Fruit fly (Drosophila melanogaster) whole organism, embryonic: ENCODE measurements around the gene CG43389.

Experiments
- Blimp-1 ChIP-seq: fragments of 200-800 bp; sonication (Bioruptor generic); optimal IDR thresholded peaks from 3 replicates; lab custom pipeline; 2018; ENCODE audit warnings: missing biosample characterization, missing genetic modification characterization, mild to moderate bottlenecking, moderate library complexity, missing genetic modification reagents
- CG10147 ChIP-seq: fragments of 200-800 bp; sonication (Bioruptor generic); optimal IDR thresholded peaks from 2 replicates; lab custom pipeline; 2019; ENCODE audit warnings: missing biosample characterization, mild to moderate bottlenecking, missing genetic modification characterization, moderate library complexity
- CG11560 ChIP-seq: fragments of 200-800 bp; sonication (Bioruptor generic); IDR thresholded peaks from 3 replicates; pipeline ENCODE4 v1.3.6; 2022; ENCODE audit warnings: missing biosample characterization, missing genetic modification characterization
- CG13624 ChIP-seq: fragments of 200-800 bp; sonication (Bioruptor generic); optimal IDR thresholded peaks from 2 replicates; lab custom pipeline; 2016; ENCODE audit warnings: missing biosample characterization, missing genetic modification characterization
- CG1529 ChIP-seq: fragments of 200-800 bp; sonication (Bioruptor generic); optimal IDR thresholded peaks from 3 replicates; lab custom pipeline; 2018; ENCODE audit warnings: missing biosample characterization, missing genetic modification characterization
- CG16779 ChIP-seq: fragments of 200-800 bp; sonication (Bioruptor generic); IDR thresholded peaks from 2 replicates; pipeline ENCODE4 v1.3.6; 2022; ENCODE audit warnings: missing biosample characterization, missing genetic modification characterization
- CG17361 ChIP-seq: fragments of 200-800 bp; sonication (Bioruptor generic); IDR thresholded peaks from 3 replicates; pipeline ENCODE4 v1.3.6; 2022; ENCODE audit warnings: missing biosample characterization, missing genetic modification characterization
- CG17385 ChIP-seq: fragments of 200-800 bp; sonication (Bioruptor generic); optimal IDR thresholded peaks from 3 replicates; lab custom pipeline; 2018; ENCODE audit warnings: missing biosample characterization, mild to moderate bottlenecking, missing genetic modification characterization
- CG17568 ChIP-seq: fragments of 200-800 bp; sonication (Bioruptor generic); optimal IDR thresholded peaks from 2 replicates; lab custom pipeline; 2018; ENCODE audit warnings: missing biosample characterization, mild to moderate bottlenecking, missing genetic modification characterization, moderate library complexity
- CG31365 ChIP-seq: fragments of 200-800 bp; sonication (Bioruptor generic); optimal IDR thresholded peaks from 2 replicates; lab custom pipeline; 2018; ENCODE audit warnings: missing biosample characterization, mild to moderate bottlenecking, missing genetic modification characterization
- CG31441 ChIP-seq: fragments of 200-800 bp; sonication (Bioruptor generic); IDR thresholded peaks from 2 replicates; pipeline ENCODE4 v1.3.6; 2022; ENCODE audit warnings: missing biosample characterization, missing genetic modification characterization
- CG42726 ChIP-seq: fragments of 200-800 bp; sonication (Bioruptor generic); IDR thresholded peaks from 2 replicates; pipeline ENCODE4 v1.3.6; 2022; ENCODE audit warnings: missing biosample characterization, missing genetic modification characterization; ENCODE audit not compliant: partially characterized antibody
- CG4424 ChIP-seq: fragments of 200-800 bp; sonication (Bioruptor generic); optimal IDR thresholded peaks from 3 replicates; lab custom pipeline; 2016; ENCODE audit warnings: missing biosample characterization, missing genetic modification characterization
- CG6765 ChIP-seq: fragments of 200-800 bp; sonication (Bioruptor generic); optimal IDR thresholded peaks from 3 replicates; lab custom pipeline; 2017; ENCODE audit warnings: missing biosample characterization, mild to moderate bottlenecking, missing genetic modification characterization
- CG6854 ChIP-seq: fragments of 200-800 bp; sonication (Bioruptor generic); optimal IDR thresholded peaks from 3 replicates; lab custom pipeline; 2017; ENCODE audit warnings: missing biosample characterization, mild to moderate bottlenecking, missing genetic modification characterization
- CG7556 ChIP-seq: fragments of 200-800 bp; sonication (Bioruptor generic); optimal IDR thresholded peaks from 2 replicates; lab custom pipeline; 2017; ENCODE audit warnings: missing biosample characterization, mild to moderate bottlenecking, missing genetic modification characterization
- CG7786 ChIP-seq: fragments of 200-800 bp; sonication (Bioruptor generic); optimal IDR thresholded peaks from 2 replicates; lab custom pipeline; 2016; ENCODE audit warnings: missing biosample characterization, missing genetic modification characterization
- CG8290 ChIP-seq, 3 experiments: fragments of 200-800 bp; sonication (Bioruptor generic); optimal IDR thresholded peaks; 2 replicates each; lab custom pipeline; 2016 to 2019; ENCODE audit warnings: missing biosample characterization in 3 of 3, missing genetic modification characterization in 3 of 3, mild to moderate bottlenecking in 2 of 3, moderate library complexity in 1 of 3
- E2f2 ChIP-seq: fragments of 200-800 bp; sonication (Bioruptor generic); IDR thresholded peaks from 2 replicates; pipeline ENCODE4 v1.3.6; 2022; ENCODE audit warnings: missing biosample characterization, missing genetic modification characterization
- Gsc ChIP-seq: fragments of 200-800 bp; sonication (Bioruptor generic); IDR thresholded peaks from 2 replicates; pipeline ENCODE4 v1.3.6; 2022; ENCODE audit warnings: missing biosample characterization, missing genetic modification characterization
- Meics ChIP-seq: fragments of 200-800 bp; sonication (Bioruptor generic); optimal IDR thresholded peaks from 2 replicates; lab custom pipeline; 2017; ENCODE audit warnings: missing biosample characterization, mild to moderate bottlenecking, missing genetic modification characterization
- Opbp ChIP-seq: fragments of 200-800 bp; sonication (Bioruptor generic); IDR thresholded peaks from 3 replicates; pipeline ENCODE4 v1.3.6; 2022; ENCODE audit warnings: missing biosample characterization, missing genetic modification characterization; ENCODE audit not compliant: partially characterized antibody
- Stat92E ChIP-seq, 3 experiments: fragments of >200 bp in 2 of 3; fragments of 200-800 bp in 1 of 3; sonication (Bioruptor generic) in 1 of 3; optimal IDR thresholded peaks; 2 replicates each; lab custom pipeline; 2017 to 2019; ENCODE audit warnings: missing biosample characterization in 3 of 3, missing genetic modification characterization in 3 of 3, mild to moderate bottlenecking in 1 of 3, moderate library complexity in 1 of 3
- Usf ChIP-seq: fragments of 200-800 bp; sonication (Bioruptor generic); optimal IDR thresholded peaks from 2 replicates; lab custom pipeline; 2017; ENCODE audit warnings: missing genotype, missing biosample characterization, missing genetic modification characterization
- Vsx1 ChIP-seq: fragments of 200-800 bp; sonication (Bioruptor generic); optimal IDR thresholded peaks from 2 replicates; lab custom pipeline; 2017; ENCODE audit warnings: missing biosample characterization, mild to moderate bottlenecking, missing genetic modification characterization, missing genetic modification reagents
- bab2 ChIP-seq: fragments of 200-800 bp; sonication (Bioruptor generic); optimal IDR thresholded peaks from 2 replicates; lab custom pipeline; 2016; ENCODE audit warnings: missing biosample characterization, missing genetic modification characterization
- da ChIP-seq: fragments of 200-800 bp; sonication (Bioruptor generic); optimal IDR thresholded peaks from 2 replicates; lab custom pipeline; 2016; ENCODE audit warnings: missing biosample characterization, missing genetic modification characterization
- esg ChIP-seq: fragments of 200-800 bp; sonication (Bioruptor generic); conservative IDR thresholded peaks from 2 replicates; pipeline ENCODE4 v1.3.6; 2022; ENCODE audit warnings: missing biosample characterization, missing genetic modification characterization
- fd64A ChIP-seq: fragments of 200-800 bp; sonication (Bioruptor generic); optimal IDR thresholded peaks from 3 replicates; lab custom pipeline; 2018; ENCODE audit warnings: missing biosample characterization, mild to moderate bottlenecking, missing genetic modification characterization
- hb ChIP-seq: fragments of 200-800 bp; sonication (Bioruptor generic); IDR thresholded peaks from 3 replicates; pipeline ENCODE4 v1.3.6; 2022; ENCODE audit warnings: missing biosample characterization, missing genetic modification characterization; ENCODE audit not compliant: partially characterized antibody
- jigr1 ChIP-seq: fragments of 200-800 bp; sonication (Bioruptor generic); IDR thresholded peaks from 3 replicates; pipeline ENCODE4 v1.3.6; 2022; ENCODE audit warnings: missing biosample characterization, missing genetic modification characterization
- kay ChIP-seq: fragments of 200-800 bp; sonication (Bioruptor generic); optimal IDR thresholded peaks from 2 replicates; lab custom pipeline; 2016; ENCODE audit warnings: missing biosample characterization, missing genetic modification characterization
- nmo ChIP-seq: fragments of 200-800 bp; sonication (Bioruptor generic); optimal IDR thresholded peaks from 2 replicates; lab custom pipeline; 2018; ENCODE audit warnings: missing biosample characterization, mild to moderate bottlenecking, missing genetic modification characterization, moderate library complexity
- onecut ChIP-seq: fragments of 200-800 bp; sonication (Bioruptor generic); IDR thresholded peaks from 2 replicates; pipeline ENCODE4 v1.3.6; 2022; ENCODE audit warnings: missing biosample characterization, missing genetic modification characterization
- pan ChIP-seq, 4 experiments: fragments of >200 bp in 3 of 4; fragments of 200-800 bp in 1 of 4; sonication (Bioruptor generic) in 1 of 4; optimal IDR thresholded peaks in 3 of 4; IDR thresholded peaks in 1 of 4; 2 replicates each; pipeline versions ENCODE4 v1.3.6 to Lab custom; 2017 to 2022; ENCODE audit warnings: missing biosample characterization in 2 of 4, missing genetic modification characterization in 2 of 4, mixed read lengths in 1 of 4
- prd ChIP-seq, 3 experiments: fragments of >200 bp in 2 of 3; fragments of 200-800 bp in 1 of 3; sonication (Bioruptor generic) in 1 of 3; optimal IDR thresholded peaks in 2 of 3; IDR thresholded peaks in 1 of 3; 2 replicates in 2 of 3; 3 replicates in 1 of 3; pipeline versions ENCODE4 v1.3.6 to Lab custom; 2017 to 2022; ENCODE audit warnings: missing biosample characterization in 1 of 3, missing genetic modification characterization in 1 of 3
- sc ChIP-seq, 3 experiments: fragments of >200 bp in 2 of 3; fragments of 200-800 bp in 1 of 3; sonication (Bioruptor generic) in 1 of 3; optimal IDR thresholded peaks; 2 replicates in 2 of 3; 3 replicates in 1 of 3; lab custom pipeline; 2017; ENCODE audit warnings: mild to moderate bottlenecking in 1 of 3, missing biosample characterization in 1 of 3, missing genetic modification characterization in 1 of 3, missing genetic modification reagents in 1 of 3
- tgo ChIP-seq: fragments of 200-800 bp; sonication (Bioruptor generic); IDR thresholded peaks from 3 replicates; pipeline ENCODE4 v1.3.6; 2022; ENCODE audit warnings: missing biosample characterization, missing genetic modification characterization
- tio ChIP-seq: fragments of 200-800 bp; sonication (Bioruptor generic); optimal IDR thresholded peaks from 2 replicates; lab custom pipeline; 2017; ENCODE audit warnings: missing biosample characterization, missing genetic modification characterization, inconsistent platforms
- toy ChIP-seq: fragments of 200-800 bp; sonication (Bioruptor generic); IDR thresholded peaks from 2 replicates; pipeline ENCODE4 v1.3.6; 2022; ENCODE audit warnings: missing biosample characterization, missing genetic modification characterization
- trh ChIP-seq: fragments of 200-800 bp; sonication (Bioruptor generic); optimal IDR thresholded peaks from 2 replicates; lab custom pipeline; 2016; ENCODE audit warnings: missing biosample characterization, missing genetic modification characterization
- tx ChIP-seq: fragments of 200-800 bp; sonication (Bioruptor generic); optimal IDR thresholded peaks from 2 replicates; lab custom pipeline; 2016; ENCODE audit warnings: missing biosample characterization, missing genetic modification characterization
- unpg ChIP-seq: fragments of 200-800 bp; sonication (Bioruptor generic); optimal IDR thresholded peaks from 3 replicates; lab custom pipeline; 2018; ENCODE audit warnings: missing biosample characterization, mild to moderate bottlenecking, missing genetic modification characterization, moderate library complexity
- zen ChIP-seq: fragments of 200-800 bp; sonication (Bioruptor generic); optimal IDR thresholded peaks from 3 replicates; lab custom pipeline; 2018; ENCODE audit warnings: missing biosample characterization, mild to moderate bottlenecking, missing genetic modification characterization, moderate library complexity
- zfh1 ChIP-seq: fragments of 200-800 bp; sonication (Bioruptor generic); IDR thresholded peaks from 3 replicates; pipeline ENCODE4 v1.3.6; 2022; ENCODE audit warnings: missing biosample characterization, missing genetic modification characterization
- zfh2 ChIP-seq: fragments of 200-800 bp; sonication (Bioruptor generic); optimal IDR thresholded peaks from 2 replicates; lab custom pipeline; 2016; ENCODE audit warnings: missing biosample characterization, missing genetic modification characterization

The CG43389 gene

DNA sequence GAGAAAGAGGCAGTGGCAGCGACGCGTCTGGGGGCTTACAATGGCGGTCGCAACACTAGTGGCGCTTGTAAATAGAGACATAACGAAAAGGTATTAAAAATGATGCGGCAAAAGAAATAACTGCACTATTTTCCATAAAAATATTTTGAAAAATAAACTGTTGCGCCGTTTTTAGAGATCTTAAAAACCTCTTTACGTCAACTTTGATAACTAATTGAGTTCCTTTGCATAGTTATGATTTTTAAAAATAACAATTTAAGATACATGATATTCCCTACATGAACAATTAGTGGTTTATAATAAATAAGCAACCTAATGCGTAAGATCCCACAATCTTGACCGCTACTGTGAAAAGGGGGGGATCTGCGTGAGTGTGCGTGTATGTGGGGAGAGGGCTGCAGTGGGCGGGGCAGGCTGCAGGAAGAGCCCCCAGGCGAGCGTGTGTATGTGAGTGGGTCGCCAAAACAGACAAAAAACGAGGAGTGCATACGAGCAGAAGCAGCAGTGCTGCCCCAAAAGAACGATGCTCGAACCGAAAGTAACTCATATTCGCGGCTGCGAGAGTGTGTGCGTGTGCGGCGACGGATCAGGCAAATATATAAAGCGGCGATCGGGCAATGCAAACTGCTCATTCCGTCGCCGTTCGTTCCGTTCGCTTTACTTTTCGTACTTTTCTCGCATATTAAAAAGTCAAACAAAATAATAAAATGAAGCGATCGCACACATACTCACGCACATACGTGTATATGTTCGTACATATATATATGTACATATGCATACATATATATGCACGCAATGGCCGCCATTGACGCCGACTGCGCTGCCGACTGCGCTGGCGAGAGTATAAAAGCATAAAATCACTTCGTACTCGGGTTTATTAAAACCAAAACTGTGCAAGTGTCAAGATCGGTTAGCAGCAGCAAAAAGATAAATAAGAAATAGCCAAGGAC is 1.2 kb downstream of the CG43389 start (continued):
- 0 out of 3 replicates have a peak, but pooled peaks have one; percentile 31 for TF ChIP-seq tgo (GFP tag; lab: Robert Waterston, UW)
- no peak for TF ChIP-seq onecut
- TF ChIP-seq CG4424 (GFP tag; lab: Kevin White, UChicago): peak; percentile 36
- peak; percentile 54; the same call in 1 of the 2 replicates for TF ChIP-seq CG31441 (GFP tag; lab: Robert Waterston, UW)
- peak; percentile 7 for TF ChIP-seq Vsx1
- TF ChIP-seq unpg (GFP tag; lab: Kevin White, UChicago): peak; percentile 21
- peak; percentile 36 for TF ChIP-seq CG13624 (GFP tag; lab: Kevin White, UChicago)
- peak; percentile 71 for TF ChIP-seq tio
- TF ChIP-seq CG31365 (tag; lab: Kevin White, UChicago): no peak
- TF ChIP-seq CG1529 (GFP tag; lab: Kevin White, UChicago): peak; percentile 39
- peak; percentile 25 for TF ChIP-seq CG7786 (GFP tag; lab: Kevin White, UChicago)
- TF ChIP-seq CG17568: no peak
- no peak for TF ChIP-seq bab2 (GFP tag; lab: Kevin White, UChicago)
- peak; percentile 36 for TF ChIP-seq Blimp-1 (GFP tag; lab: Kevin White, UChicago)
- no peak for TF ChIP-seq Stat92E (GFP tag; optimal IDR thresholded peaks at IDR 0.05; lab: Kevin White, UChicago)
- no peak for TF ChIP-seq Gsc
- no peak for TF ChIP-seq zfh2 (GFP tag; lab: Kevin White, UChicago)
- no peak for TF ChIP-seq sc (optimal IDR thresholded peaks at IDR 0.05; lab: Kevin White, UChicago)
- TF ChIP-seq sc (GFP tag; optimal IDR thresholded peaks at IDR 0.05; lab: Kevin White, UChicago): peak; percentile 34
- TF ChIP-seq hb: no peak
- no peak for TF ChIP-seq trh (GFP tag; lab: Kevin White, UChicago)
- no peak for TF ChIP-seq jigr1
- no peak for TF ChIP-seq pan (optimal IDR thresholded peaks at IDR 0.05; lab: Kevin White, UChicago)
- no peak for TF ChIP-seq pan (GFP tag; optimal IDR thresholded peaks at IDR 0.05 in 1 of 2, IDR thresholded peaks at IDR 0.05 in 1 of 2)
- TF ChIP-seq kay (GFP tag; lab: Kevin White, UChicago): no peak
- TF ChIP-seq Usf (GFP tag; lab: Kevin White, UChicago): peak; percentile 55
- no peak for TF ChIP-seq zfh1 (GFP tag; lab: Robert Waterston, UW)
- TF ChIP-seq fd64A (GFP tag; lab: Kevin White, UChicago): no peak
- no peak for TF ChIP-seq CG8290 (GFP tag; optimal IDR thresholded peaks at IDR 0.05; lab: Kevin White, UChicago)
- no peak for TF ChIP-seq CG8290 (tag; optimal IDR thresholded peaks at IDR 0.05; lab: Kevin White, UChicago)
- peak; percentile 48 for TF ChIP-seq esg
- no peak for TF ChIP-seq toy
- 0 out of 2 replicates have a peak, but pooled peaks have one; percentile 21 for TF ChIP-seq CG16779 (GFP tag; lab: Robert Waterston, UW)
- TF ChIP-seq CG7556 (GFP tag; lab: Kevin White, UChicago): peak; percentile 19
- peak; percentile 14 for TF ChIP-seq Meics (GFP tag; lab: Kevin White, UChicago)
- TF ChIP-seq E2f2 (GFP tag; lab: Robert Waterston, UW): peak; percentile 15; the same call in 1 of the 2 replicates
- TF ChIP-seq prd (optimal IDR thresholded peaks at IDR 0.05; lab: Kevin White, UChicago): no peak
- peak; percentile 23; the same call in 1 of the 3 replicates for TF ChIP-seq prd (GFP tag; IDR thresholded peaks at IDR 0.05; lab: Robert Waterston, UW)
- no peak for TF ChIP-seq CG11560 (tag; lab: Robert Waterston, UW)
- TF ChIP-seq nmo (GFP tag; lab: Kevin White, UChicago): peak; percentile 74
- no peak for TF ChIP-seq CG6854 (GFP tag; lab: Kevin White, UChicago)
- TF ChIP-seq CG17385 (GFP tag; lab: Kevin White, UChicago): peak; percentile 52
- no peak for TF ChIP-seq CG6765 (GFP tag; lab: Kevin White, UChicago)
- TF ChIP-seq tx (GFP tag; lab: Kevin White, UChicago): no peak
- no peak for TF ChIP-seq CG10147 (GFP tag; lab: Kevin White, UChicago)
- TF ChIP-seq Opbp: no peak
- TF ChIP-seq CG42726: no peak
- no peak for TF ChIP-seq zen (tag; lab: Kevin White, UChicago)
- TF ChIP-seq da (GFP tag; lab: Kevin White, UChicago): no peak
- peak; percentile 37; the same call in 1 of the 3 replicates for TF ChIP-seq CG17361 (GFP tag; lab: Robert Waterston, UW)
